Fruit fly (Drosophila melanogaster) whole organism, embryonic: ENCODE measurements around the gene CG7320.
A peak's percentile ranks its signal among the peaks of the same experiment; 100 is the strongest.

Experiments
- Asciz ChIP-seq: fragments of 200-800 bp; sonication (Bioruptor generic); optimal IDR thresholded peaks from 2 replicates; lab custom pipeline; 2017; ENCODE audit warnings: missing biosample characterization, mild to moderate bottlenecking, missing genetic modification characterization, missing genetic modification reagents
- B-H1 ChIP-seq: fragments of 200-800 bp; sonication (Bioruptor generic); IDR thresholded peaks from 3 replicates; pipeline ENCODE4 v1.3.6; 2022; ENCODE audit warnings: missing biosample characterization, missing genetic modification characterization
- CG10267 ChIP-seq: fragments of 200-800 bp; sonication (Bioruptor generic); optimal IDR thresholded peaks from 2 replicates; lab custom pipeline; 2018; ENCODE audit warnings: missing biosample characterization, mild to moderate bottlenecking, missing genetic modification characterization, moderate library complexity
- CG10979 ChIP-seq: fragments of 200-800 bp; sonication (Bioruptor generic); optimal IDR thresholded peaks from 2 replicates; lab custom pipeline; 2018; ENCODE audit warnings: missing biosample characterization, mild to moderate bottlenecking, missing genetic modification characterization, moderate library complexity
- CG11560 ChIP-seq: fragments of 200-800 bp; sonication (Bioruptor generic); IDR thresholded peaks from 3 replicates; pipeline ENCODE4 v1.3.6; 2022; ENCODE audit warnings: missing biosample characterization, missing genetic modification characterization
- CG14710 ChIP-seq: fragments of 200-800 bp; sonication (Bioruptor generic); optimal IDR thresholded peaks from 3 replicates; lab custom pipeline; 2019; ENCODE audit warnings: missing biosample characterization, mild to moderate bottlenecking, missing genetic modification characterization, moderate library complexity
- CG15696 ChIP-seq: fragments of 200-800 bp; sonication (Bioruptor generic); optimal IDR thresholded peaks from 2 replicates; lab custom pipeline; 2019; ENCODE audit warnings: missing biosample characterization, mild to moderate bottlenecking, missing genetic modification characterization, moderate library complexity
- CG17361 ChIP-seq: fragments of 200-800 bp; sonication (Bioruptor generic); IDR thresholded peaks from 3 replicates; pipeline ENCODE4 v1.3.6; 2022; ENCODE audit warnings: missing biosample characterization, missing genetic modification characterization
- CG18262 ChIP-seq: fragments of 200-800 bp; optimal IDR thresholded peaks from 3 replicates; lab custom pipeline; 2019; ENCODE audit warnings: missing biosample characterization, mild to moderate bottlenecking, missing genetic modification characterization, moderate library complexity
- CG18619 ChIP-seq: fragments of 200-800 bp; sonication (Bioruptor generic); optimal IDR thresholded peaks from 3 replicates; lab custom pipeline; 2017; ENCODE audit warnings: missing biosample characterization, mild to moderate bottlenecking, missing genetic modification characterization
- CG18764 ChIP-seq: fragments of 200-800 bp; sonication (Bioruptor generic); optimal IDR thresholded peaks from 3 replicates; lab custom pipeline; 2016; ENCODE audit warnings: missing biosample characterization, missing genetic modification characterization
- CG34224 ChIP-seq: fragments of 200-800 bp; sonication (Bioruptor generic); IDR thresholded peaks from 3 replicates; pipeline ENCODE4 v1.3.6; 2022; ENCODE audit warnings: missing biosample characterization, missing genetic modification characterization; ENCODE audit not compliant: partially characterized antibody
- CG3847 ChIP-seq: fragments of 200-800 bp; sonication (Bioruptor generic); IDR thresholded peaks from 2 replicates; pipeline ENCODE4 v1.3.6; 2022; ENCODE audit warnings: missing biosample characterization, missing genetic modification characterization
- CG42726 ChIP-seq: fragments of 200-800 bp; sonication (Bioruptor generic); IDR thresholded peaks from 2 replicates; pipeline ENCODE4 v1.3.6; 2022; ENCODE audit warnings: missing biosample characterization, missing genetic modification characterization; ENCODE audit not compliant: partially characterized antibody
- CG6689 ChIP-seq: fragments of 200-800 bp; sonication (Bioruptor generic); IDR thresholded peaks from 2 replicates; pipeline ENCODE4 v1.3.6; 2022; ENCODE audit warnings: missing biosample characterization, missing genetic modification characterization
- CG8089 ChIP-seq: fragments of 200-800 bp; sonication (Bioruptor generic); optimal IDR thresholded peaks from 3 replicates; lab custom pipeline; 2016; ENCODE audit warnings: missing biosample characterization, missing genetic modification characterization
- CG8388 ChIP-seq: fragments of 200-800 bp; sonication (Bioruptor generic); optimal IDR thresholded peaks from 2 replicates; lab custom pipeline; 2019; ENCODE audit warnings: missing biosample characterization, mild to moderate bottlenecking, missing genetic modification characterization, moderate library complexity
- CG8924 ChIP-seq: fragments of 200-800 bp; optimal IDR thresholded peaks from 3 replicates; lab custom pipeline; 2019; ENCODE audit warnings: missing biosample characterization, mild to moderate bottlenecking, missing genetic modification characterization, moderate library complexity
- CoRest ChIP-seq: fragments of 200-800 bp; sonication (Bioruptor generic); optimal IDR thresholded peaks from 3 replicates; lab custom pipeline; 2018; ENCODE audit warnings: missing biosample characterization, mild to moderate bottlenecking, missing genetic modification characterization, moderate library complexity
- Ets65A ChIP-seq: fragments of 200-800 bp; sonication (Bioruptor generic); peaks from one replicate; lab custom pipeline; 2016; ENCODE audit warnings: missing biosample characterization, missing genetic modification characterization
- Hr51 ChIP-seq, 2 experiments: fragments of 200-800 bp; sonication (Bioruptor generic); optimal IDR thresholded peaks; 2 replicates in 1 of 2; 3 replicates in 1 of 2; lab custom pipeline; 2016 to 2018; ENCODE audit warnings: missing biosample characterization in 2 of 2, missing genetic modification characterization in 2 of 2, mild to moderate bottlenecking in 1 of 2, moderate library complexity in 1 of 2
- Nf-YA ChIP-seq: fragments of 200-800 bp; sonication (Bioruptor generic); IDR thresholded peaks from 2 replicates; pipeline ENCODE4 v1.3.6; 2022; ENCODE audit warnings: missing biosample characterization, missing genetic modification characterization
- Oli ChIP-seq: fragments of 200-800 bp; sonication (Bioruptor generic); optimal IDR thresholded peaks from 2 replicates; lab custom pipeline; 2018; ENCODE audit warnings: missing biosample characterization, mild to moderate bottlenecking, missing genetic modification characterization, moderate library complexity
- Sox100B ChIP-seq: fragments of 200-800 bp; sonication (Bioruptor generic); optimal IDR thresholded peaks from 3 replicates; lab custom pipeline; 2018; ENCODE audit warnings: missing biosample characterization, mild to moderate bottlenecking, missing genetic modification characterization
- Sox102F ChIP-seq: fragments of 200-800 bp; sonication (Bioruptor generic); optimal IDR thresholded peaks from 2 replicates; lab custom pipeline; 2018; ENCODE audit warnings: missing biosample characterization, mild to moderate bottlenecking, missing genetic modification characterization, moderate library complexity
- Stat92E ChIP-seq, 3 experiments: fragments of >200 bp in 2 of 3; fragments of 200-800 bp in 1 of 3; sonication (Bioruptor generic) in 1 of 3; optimal IDR thresholded peaks; 2 replicates each; lab custom pipeline; 2017 to 2019; ENCODE audit warnings: missing biosample characterization in 3 of 3, missing genetic modification characterization in 3 of 3, mild to moderate bottlenecking in 1 of 3, moderate library complexity in 1 of 3
- bigmax ChIP-seq: fragments of 200-800 bp; sonication (Bioruptor generic); optimal IDR thresholded peaks from 2 replicates; lab custom pipeline; 2018; ENCODE audit warnings: missing biosample characterization, mild to moderate bottlenecking, missing genetic modification characterization
- bsh ChIP-seq, 2 experiments: fragments of 200-800 bp; sonication (Bioruptor generic); optimal IDR thresholded peaks; 2 replicates each; lab custom pipeline; 2017 to 2018; ENCODE audit warnings: mild to moderate bottlenecking in 2 of 2, missing biosample characterization in 2 of 2, missing genetic modification characterization in 2 of 2, moderate library complexity in 1 of 2
- chn ChIP-seq: fragments of 200-800 bp; sonication (Bioruptor generic); optimal IDR thresholded peaks from 2 replicates; lab custom pipeline; 2016; ENCODE audit warnings: missing biosample characterization, missing genetic modification characterization
- dimm ChIP-seq: fragments of 200-800 bp; sonication (Bioruptor generic); IDR thresholded peaks from 2 replicates; pipeline ENCODE4 v1.3.6; 2022; ENCODE audit warnings: missing biosample characterization, missing genetic modification characterization
- dmrt99B ChIP-seq: fragments of 200-800 bp; sonication (Bioruptor generic); optimal IDR thresholded peaks from 2 replicates; lab custom pipeline; 2018; ENCODE audit warnings: missing biosample characterization, mild to moderate bottlenecking, missing genetic modification characterization, moderate library complexity
- fd64A ChIP-seq: fragments of 200-800 bp; sonication (Bioruptor generic); optimal IDR thresholded peaks from 3 replicates; lab custom pipeline; 2018; ENCODE audit warnings: missing biosample characterization, mild to moderate bottlenecking, missing genetic modification characterization
- fd96Cb ChIP-seq: fragments of 200-800 bp; sonication (Bioruptor generic); optimal IDR thresholded peaks from 2 replicates; lab custom pipeline; 2018; ENCODE audit warnings: missing biosample characterization, mild to moderate bottlenecking, missing genetic modification characterization, moderate library complexity
- gce ChIP-seq: fragments of 200-800 bp; sonication (Bioruptor generic); IDR thresholded peaks from 3 replicates; pipeline ENCODE4 v1.3.6; 2022; ENCODE audit warnings: missing biosample characterization, missing genetic modification characterization
- her ChIP-seq: fragments of 200-800 bp; sonication (Bioruptor generic); optimal IDR thresholded peaks from 2 replicates; lab custom pipeline; 2016; ENCODE audit warnings: missing biosample characterization, missing genetic modification characterization
- hth ChIP-seq: fragments of >200 bp; optimal IDR thresholded peaks from 2 replicates; lab custom pipeline; 2017; ENCODE audit warnings: inconsistent platforms
- lola ChIP-seq, 3 experiments: fragments of >200 bp in 2 of 3; fragments of 200-800 bp in 1 of 3; sonication (Bioruptor generic) in 1 of 3; optimal IDR thresholded peaks; 2 replicates each; lab custom pipeline; 2017 to 2019; ENCODE audit warnings: missing biosample characterization in 3 of 3, missing genetic modification characterization in 3 of 3, mild to moderate bottlenecking in 1 of 3, moderate library complexity in 1 of 3
- lov ChIP-seq, 2 experiments: fragments of 200-800 bp in 1 of 2; fragments of >200 bp in 1 of 2; sonication (Bioruptor generic) in 1 of 2; IDR thresholded peaks in 1 of 2; optimal IDR thresholded peaks in 1 of 2; 2 replicates in 1 of 2; 3 replicates in 1 of 2; pipeline versions ENCODE4 v1.3.6 to Lab custom; 2017 to 2022; ENCODE audit warnings: missing biosample characterization in 1 of 2, missing genetic modification characterization in 1 of 2
- nmo ChIP-seq: fragments of 200-800 bp; sonication (Bioruptor generic); optimal IDR thresholded peaks from 2 replicates; lab custom pipeline; 2018; ENCODE audit warnings: missing biosample characterization, mild to moderate bottlenecking, missing genetic modification characterization, moderate library complexity
- oc ChIP-seq: fragments of 200-800 bp; sonication (Bioruptor generic); optimal IDR thresholded peaks from 2 replicates; lab custom pipeline; 2018; ENCODE audit warnings: missing biosample characterization, mild to moderate bottlenecking, missing genetic modification characterization, moderate library complexity
- phol ChIP-seq: fragments of 200-800 bp; sonication (Bioruptor generic); optimal IDR thresholded peaks from 3 replicates; lab custom pipeline; 2018; ENCODE audit warnings: missing biosample characterization, mild to moderate bottlenecking, missing genetic modification characterization, moderate library complexity
- slbo ChIP-seq: fragments of 200-800 bp; sonication (Bioruptor generic); IDR thresholded peaks from 2 replicates; pipeline ENCODE4 v1.3.6; 2022; ENCODE audit warnings: missing biosample characterization, missing genetic modification characterization
- so ChIP-seq: fragments of 200-800 bp; sonication (Bioruptor generic); IDR thresholded peaks from 3 replicates; pipeline ENCODE4 v1.3.6; 2022; ENCODE audit warnings: missing biosample characterization, missing genetic modification characterization
- trh ChIP-seq: fragments of 200-800 bp; sonication (Bioruptor generic); optimal IDR thresholded peaks from 2 replicates; lab custom pipeline; 2016; ENCODE audit warnings: missing biosample characterization, missing genetic modification characterization
- unpg ChIP-seq: fragments of 200-800 bp; sonication (Bioruptor generic); optimal IDR thresholded peaks from 3 replicates; lab custom pipeline; 2018; ENCODE audit warnings: missing biosample characterization, mild to moderate bottlenecking, missing genetic modification characterization, moderate library complexity
- wek ChIP-seq: fragments of 200-800 bp; sonication (Bioruptor generic); optimal IDR thresholded peaks from 3 replicates; lab custom pipeline; 2018; ENCODE audit warnings: missing biosample characterization, mild to moderate bottlenecking, missing genetic modification characterization, moderate library complexity

Gene CG7320

dm6 chr3L:18240348-18240812 is 39.1 kb downstream of the CG7320 start (continued):
- no peak for TF ChIP-seq unpg (GFP tag; lab: Kevin White, UChicago)
- TF ChIP-seq B-H1 (GFP tag; lab: Robert Waterston, UW) = no peak
- no peak for TF ChIP-seq slbo (GFP tag; lab: Robert Waterston, UW)
- TF ChIP-seq CG11560 (tag; lab: Robert Waterston, UW) = no peak
- no peak for TF ChIP-seq trh (GFP tag; lab: Kevin White, UChicago)
- TF ChIP-seq gce = no peak
- no peak for TF ChIP-seq wek (GFP tag; lab: Kevin White, UChicago)
- TF ChIP-seq CG8089 (GFP tag; lab: Kevin White, UChicago) = no peak
- TF ChIP-seq CG34224 (GFP tag; lab: Robert Waterston, UW) = no peak
- TF ChIP-seq dimm (GFP tag; lab: Robert Waterston, UW) = no peak
- no peak for TF ChIP-seq CG18619
- TF ChIP-seq CG18764 (GFP tag; lab: Kevin White, UChicago) = no peak

DNA sequence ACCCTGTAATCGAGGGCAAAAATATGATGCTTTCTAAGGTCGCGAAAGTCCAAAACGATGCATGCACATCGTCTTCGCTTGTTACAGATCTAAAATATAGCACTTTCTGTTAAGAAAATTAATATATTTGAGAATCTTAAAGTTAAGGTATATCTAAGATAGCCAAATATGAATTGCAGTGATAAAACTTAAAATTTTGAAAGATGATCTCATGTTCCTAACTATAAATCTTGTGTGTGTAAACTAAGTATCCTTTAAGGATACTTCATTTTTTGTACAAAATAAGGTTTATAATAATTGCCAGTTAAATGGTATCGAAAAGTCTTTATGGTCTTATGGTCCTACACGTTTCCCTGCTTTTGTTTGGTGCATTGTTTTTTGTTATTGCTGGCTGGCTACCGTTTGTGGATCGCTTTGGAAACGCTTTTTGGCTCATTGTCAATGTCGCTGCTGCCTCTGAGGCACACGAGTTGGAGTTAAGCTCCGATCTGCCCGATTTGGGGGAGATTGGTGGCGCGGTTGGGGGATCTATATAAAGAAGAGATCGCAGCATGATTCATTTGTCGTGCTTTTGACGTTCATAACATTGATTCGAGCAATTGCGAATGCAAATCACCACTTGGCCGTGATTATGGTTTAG is 39.8 kb downstream of the CG7320 start:
- TF ChIP-seq hth (no peak), oc (tag; lab: Kevin White, UChicago) (peak; percentile 55), chn (GFP tag; lab: Kevin White, UChicago) (no peak), fd64A (GFP tag; lab: Kevin White, UChicago) (no peak), CG42726 (GFP tag; lab: Robert Waterston, UW) (no peak), phol (peak; percentile 14), CG14710 (tag; lab: Kevin White, UChicago) (peak; percentile 15), nmo (GFP tag; lab: Kevin White, UChicago) (peak; percentile 47), Sox102F (GFP tag; lab: Kevin White, UChicago) (peak; percentile 33), bigmax (GFP tag; lab: Kevin White, UChicago) (no peak), CG8924 (tag; lab: Kevin White, UChicago) (peak; percentile 3), so (GFP tag; lab: Robert Waterston, UW) (no peak), CG3847 (GFP tag; lab: Robert Waterston, UW) (no peak), Sox100B (GFP tag; lab: Kevin White, UChicago) (peak; percentile 5), CG18262 (peak; percentile 42), Stat92E (GFP tag; optimal IDR thresholded peaks at IDR 0.05; lab: Kevin White, UChicago) (no peak), lov (optimal IDR thresholded peaks at IDR 0.05; lab: Kevin White, UChicago) (no peak), lov (GFP tag; IDR thresholded peaks at IDR 0.05; lab: Robert Waterston, UW) (0 out of 3 replicates have a peak, but pooled peaks have one; percentile 12), bsh (GFP tag; optimal IDR thresholded peaks at IDR 0.05; lab: Kevin White, UChicago) (peak; percentile 12 to 20), lola (GFP tag; optimal IDR thresholded peaks at IDR 0.05; lab: Kevin White, UChicago) (peak in 1 of 3 experiments; percentile 50), fd96Cb (tag; lab: Kevin White, UChicago) (peak; percentile 20), CG10979 (peak; percentile 27), Oli (tag; lab: Kevin White, UChicago) (peak; percentile 18), Asciz (GFP tag; lab: Kevin White, UChicago) (peak; percentile 7), CG6689 (GFP tag; lab: Robert Waterston, UW) (0 out of 2 replicates have a peak, but pooled peaks have one; percentile 10), CG10267 (peak; percentile 7), CoRest (tag; lab: Kevin White, UChicago) (peak; percentile 10), CG17361 (GFP tag; lab: Robert Waterston, UW) (0 out of 3 replicates have a peak, but pooled peaks have one; percentile 52), CG15696 (tag; lab: Kevin White, UChicago) (no peak), CG8388 (GFP tag; lab: Kevin White, UChicago) (peak; percentile 24), dmrt99B (tag; lab: Kevin White, UChicago) (peak; percentile 52), unpg (GFP tag; lab: Kevin White, UChicago) (no peak), Nf-YA (GFP tag; lab: Robert Waterston, UW) (no peak), her (GFP tag; lab: Kevin White, UChicago) (no peak), Hr51 (GFP tag; optimal IDR thresholded peaks at IDR 0.05; lab: Kevin White, UChicago) (peak in 1 of 2 experiments; percentile 17), Ets65A (peak; percentile 64)
